Fruit fly (Drosophila melanogaster): ENCODE results near the gene CG14050.

- TF ChIP-seq phol (tag; optimal IDR thresholded peaks at IDR 0.05) (no peak), Mad (GFP tag; optimal IDR thresholded peaks at IDR 0.05) (no peak), CTCF (GFP tag; optimal IDR thresholded peaks at IDR 0.05) (no peak), CG10366 (GFP tag; IDR thresholded peaks at IDR 0.05) (no peak)
These were observed 8.6 kb downstream of the CG14050 start for dm6 chrX:2317347-2317832.
